Fruit fly (Drosophila melanogaster) whole organism, embryonic: Measurements from ENCODE around the gene CG14742.

Experiments used
- CG11560 ChIP-seq: fragments of 200-800 bp; sonication (Bioruptor generic); IDR thresholded peaks from 3 replicates; pipeline ENCODE4 v1.3.6; 2022; ENCODE audit warnings: missing biosample characterization, missing genetic modification characterization
- CG3407 ChIP-seq: fragments of 200-800 bp; sonication (Bioruptor generic); optimal IDR thresholded peaks from 2 replicates; lab custom pipeline; 2018; ENCODE audit warnings: missing biosample characterization, mild to moderate bottlenecking, missing genetic modification characterization
- CG4404 ChIP-seq: fragments of 200-800 bp; sonication (Bioruptor generic); IDR thresholded peaks from 2 replicates; pipeline ENCODE4 v1.3.6; 2022; ENCODE audit warnings: missing biosample characterization, missing genetic modification characterization
- Lhr ChIP-seq: fragments of 200-800 bp; sonication (Bioruptor generic); optimal IDR thresholded peaks from 3 replicates; lab custom pipeline; 2017; ENCODE audit warnings: mild to moderate bottlenecking, missing biosample characterization, missing genetic modification reagents, missing genetic modification characterization
- ase ChIP-seq: fragments of 200-800 bp; sonication (Bioruptor generic); IDR thresholded peaks from 3 replicates; pipeline ENCODE4 v1.3.6; 2022; ENCODE audit warnings: missing biosample characterization, missing genetic modification characterization

dm6 chr3R:12185615-12186014 is 28.7 kb upstream of the CG14742 start:
- no peak for TF ChIP-seq CG3407 (GFP tag; lab: Kevin White, UChicago)
- TF ChIP-seq Lhr (GFP tag; lab: Kevin White, UChicago) = no peak
- TF ChIP-seq CG4404 (GFP tag; lab: Robert Waterston, UW) = no peak
- no peak for TF ChIP-seq ase
- TF ChIP-seq CG11560 (tag; lab: Robert Waterston, UW) = no peak
